Worm (Caenorhabditis elegans): Measurements from ENCODE around the gene srt-11.

srt-11 gene

DNA sequence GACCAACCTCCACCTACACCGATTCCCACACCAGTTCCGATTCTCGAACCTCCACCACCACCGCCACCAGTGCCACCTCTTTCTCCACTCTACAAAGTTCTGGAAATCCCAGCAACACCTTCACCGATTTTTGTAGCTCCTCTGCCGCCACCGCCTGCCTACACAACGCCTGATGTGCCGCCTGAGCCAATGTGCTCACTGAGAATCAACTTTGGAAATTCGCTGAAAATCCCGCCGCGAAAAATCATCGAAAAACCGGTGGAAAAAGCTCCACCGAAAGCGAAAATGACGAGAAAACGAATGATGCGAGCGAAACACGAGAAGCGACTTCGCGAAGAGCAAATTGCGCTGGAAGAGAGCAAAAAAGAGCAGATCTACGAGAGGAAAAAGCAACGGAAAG, 25.9 kb upstream of the srt-11 start:
- TF ChIP-seq xnd-1 (tag; optimal IDR thresholded peaks at IDR 0.05): no peak
- TF ChIP-seq zfh-2 (GFP tag; conservative IDR thresholded peaks at IDR 0.05): peak; percentile 76

DNA sequence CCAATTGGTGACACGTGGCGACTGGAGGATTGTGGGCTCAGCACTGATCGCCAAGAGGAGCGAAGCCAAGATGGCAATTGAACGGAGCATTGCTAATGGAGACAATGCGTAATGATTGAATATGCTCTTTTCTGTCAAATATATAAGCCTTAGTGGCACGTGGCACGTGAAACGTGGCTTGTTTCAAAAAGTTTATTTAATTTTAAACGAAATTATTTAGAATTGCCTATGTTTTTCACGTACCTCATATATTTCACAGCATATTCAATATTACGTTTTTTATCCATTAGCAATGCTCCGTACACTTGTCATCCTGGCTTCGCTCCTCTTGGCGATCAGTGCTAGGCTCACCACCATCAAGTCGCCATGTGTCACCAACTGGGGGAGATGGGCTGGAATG, 19.9 kb upstream of the srt-11 start, which contains the start of gene Y54E2A.9:
Y54E2A.9 (minus strand) TSS at position 101 of the 400 bp plus-strand sequence.
- TF ChIP-seq zfh-2 (GFP tag; conservative IDR thresholded peaks at IDR 0.05): no peak
- TF ChIP-seq F33H1.4 (GFP tag; IDR thresholded peaks at IDR 0.05): no peak
- no peak for TF ChIP-seq mxl-1 (tag; optimal IDR thresholded peaks at IDR 0.05)
- TF ChIP-seq efl-1 (GFP tag; optimal IDR thresholded peaks at IDR 0.05): no peak
- no peak for TF ChIP-seq sdz-38 (tag; optimal IDR thresholded peaks at IDR 0.05)
- no peak for TF ChIP-seq sea-2 (GFP tag; IDR thresholded peaks at IDR 0.05)
- TF ChIP-seq lin-26 (GFP tag; IDR thresholded peaks at IDR 0.05): no peak
- no peak for TF ChIP-seq somi-1 (GFP tag; optimal IDR thresholded peaks at IDR 0.05)
- TF ChIP-seq lag-1 (GFP tag; IDR thresholded peaks at IDR 0.05): no peak
- no peak for TF ChIP-seq ztf-25 (GFP tag; IDR thresholded peaks at IDR 0.05)
- no peak for TF ChIP-seq repo-1 (tag; optimal IDR thresholded peaks at IDR 0.05)
- TF ChIP-seq athp-1 (tag; optimal IDR thresholded peaks at IDR 0.05): no peak
- TF ChIP-seq B0336.3 (GFP tag; IDR thresholded peaks at IDR 0.05): no peak
- no peak for TF ChIP-seq egrh-3 (GFP tag; IDR thresholded peaks at IDR 0.05)
- TF ChIP-seq T07F8.4 (tag; optimal IDR thresholded peaks at IDR 0.05): no peak
- TF ChIP-seq ztf-28 (GFP tag; IDR thresholded peaks at IDR 0.05): no peak
- no peak for TF ChIP-seq madf-6 (GFP tag; IDR thresholded peaks at IDR 0.05)
- no peak for TF ChIP-seq nhr-120 (GFP tag; IDR thresholded peaks at IDR 0.05)
- no peak for TF ChIP-seq tbx-9 (tag; optimal IDR thresholded peaks at IDR 0.05; ENCODE audit: borderline replicate concordance)

DNA sequence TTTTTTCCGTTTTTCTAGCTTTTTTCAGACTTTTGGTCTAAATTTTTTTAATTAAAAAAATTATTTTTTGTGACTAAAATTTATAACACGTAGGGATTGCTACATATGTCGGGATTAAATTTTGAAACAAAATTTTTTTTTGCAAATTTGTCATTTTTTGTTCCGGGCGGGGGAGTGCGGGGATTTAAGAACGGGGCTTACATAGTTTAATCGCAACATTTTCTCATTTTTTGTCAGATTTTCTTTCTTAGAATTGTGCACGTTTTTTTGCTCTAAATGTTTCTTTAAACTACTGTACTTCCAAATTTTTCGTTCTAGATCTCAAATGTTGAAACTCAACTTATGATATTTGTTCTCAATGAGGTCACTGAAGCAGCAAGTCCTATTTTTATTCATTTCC, 15.0 kb upstream of the srt-11 start, which contains the start of gene Y54E2A.10:
Y54E2A.10 (plus strand) TSS at position 301 of the 400 bp plus-strand sequence.
- no peak for TF ChIP-seq egl-18 (GFP tag; IDR thresholded peaks at IDR 0.05)

DNA sequence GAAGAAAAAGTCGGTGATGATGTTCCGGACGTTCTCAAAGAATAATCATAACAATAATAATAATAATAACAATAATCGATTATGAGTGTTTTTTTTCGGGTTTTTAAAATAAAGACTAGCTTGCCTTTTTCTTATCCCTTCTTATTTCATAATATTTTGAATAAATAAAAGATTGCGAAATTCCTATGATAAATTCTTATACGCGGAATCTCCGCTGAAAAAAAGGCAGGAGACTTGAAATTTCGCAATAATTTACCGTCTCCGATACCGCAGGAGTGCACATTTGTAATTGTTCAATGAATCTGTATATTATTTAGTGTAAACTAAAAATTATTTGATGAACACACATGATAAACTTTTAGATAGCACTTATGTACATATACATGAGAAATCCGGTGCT, 13.3 kb upstream of the srt-11 start:
- TF ChIP-seq madf-10 (tag; optimal IDR thresholded peaks at IDR 0.05) (no peak), cebp-1 (GFP tag; IDR thresholded peaks at IDR 0.05) (peak; percentile 20; the same call in 1 of the 2 replicates), cebp-1 (tag; optimal IDR thresholded peaks at IDR 0.05) (peak; percentile 95), nfya-2 (GFP tag; IDR thresholded peaks at IDR 0.05) (no peak), Y79H2A.3 (GFP tag; conservative IDR thresholded peaks at IDR 0.05) (no peak)

DNA sequence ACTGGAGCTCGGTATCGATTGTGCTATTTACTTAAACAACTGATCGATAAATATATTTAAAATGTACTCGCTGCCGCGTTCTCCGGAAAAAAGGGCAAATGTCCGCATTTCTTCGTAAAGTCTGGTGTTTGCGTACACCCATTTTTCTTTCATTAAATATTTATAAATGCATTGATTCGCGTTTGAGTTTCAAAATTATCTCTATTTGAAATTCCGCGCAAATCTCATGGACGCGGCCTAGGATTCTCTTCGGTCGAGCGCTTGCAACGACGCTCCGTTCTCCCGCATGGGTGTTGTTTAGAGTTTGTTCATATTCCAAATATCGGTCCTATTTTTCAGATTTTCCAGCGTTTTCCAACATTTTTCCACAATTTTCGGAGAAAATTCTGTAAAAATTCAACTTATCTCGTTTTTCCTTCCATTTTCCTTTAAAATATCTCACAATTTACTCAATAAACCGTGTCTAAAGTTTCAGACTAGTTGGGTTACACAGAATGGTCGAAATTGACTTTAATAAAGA, 10.8 kb upstream of the srt-11 start, which contains the start of gene eif-3.B:
eif-3.B (plus strand) TSS at position 470 of the 520 bp plus-strand sequence.
- TF ChIP-seq ztf-28 (GFP tag; IDR thresholded peaks at IDR 0.05) (0 out of 2 replicates have a peak, but pooled peaks have one; percentile 40), chd-7 (tag; optimal IDR thresholded peaks at IDR 0.05) (no peak), ceh-58 (GFP tag; IDR thresholded peaks at IDR 0.05) (no peak), efl-1 (GFP tag; optimal IDR thresholded peaks at IDR 0.05) (peak; percentile 81), F55B11.4 (tag; optimal IDR thresholded peaks at IDR 0.05; ENCODE audit: borderline replicate concordance, insufficient read depth) (no peak), madf-3 (GFP tag; IDR thresholded peaks at IDR 0.05) (peak; percentile 64; the same call in 1 of the 2 replicates), snpc-4 (GFP tag; optimal IDR thresholded peaks at IDR 0.05) (peak; percentile 45), snpc-4 (tag; optimal IDR thresholded peaks at IDR 0.05) (peak; percentile 13 to 86 (median 84)), let-607 (tag; optimal IDR thresholded peaks at IDR 0.05) (peak in 1 of 2 experiments; percentile 86), nhr-80 (tag; optimal IDR thresholded peaks at IDR 0.05) (peak; percentile 40), lin-40 (tag; optimal IDR thresholded peaks at IDR 0.05) (peak; percentile 88), hrde-1 (tag; optimal IDR thresholded peaks at IDR 0.05; ENCODE audit: borderline replicate concordance) (no peak), ZK185.1 (tag; optimal IDR thresholded peaks at IDR 0.05; ENCODE audit: poor library complexity, severe bottlenecking) (no peak), ama-1 (optimal IDR thresholded peaks at IDR 0.05) (no peak), ama-1 (GFP tag; optimal IDR thresholded peaks at IDR 0.05) (no peak), dox-1 (GFP tag; IDR thresholded peaks at IDR 0.05) (peak; percentile 80), T26A5.8 (tag; optimal IDR thresholded peaks at IDR 0.05) (no peak), cebp-2 (GFP tag; IDR thresholded peaks at IDR 0.05) (no peak), cebp-1 (GFP tag; IDR thresholded peaks at IDR 0.05) (0 out of 2 replicates have a peak, but pooled peaks have one; percentile 44), cebp-1 (tag; optimal IDR thresholded peaks at IDR 0.05) (peak; percentile 82), ztf-26 (tag; optimal IDR thresholded peaks at IDR 0.05) (no peak), T07F8.4 (tag; optimal IDR thresholded peaks at IDR 0.05) (no peak)

Measured in whole organism, young adult.